Fruit fly (Drosophila melanogaster) whole organism, embryonic: Measurements from ENCODE around the gene Pdfr.

ENCODE experiments used
- Asciz ChIP-seq: fragments of 200-800 bp; sonication (Bioruptor generic); optimal IDR thresholded peaks from 2 replicates; lab custom pipeline; 2017; ENCODE audit warnings: missing biosample characterization, mild to moderate bottlenecking, missing genetic modification characterization, missing genetic modification reagents
- Atf6 ChIP-seq: fragments of 200-800 bp; sonication (Bioruptor generic); IDR thresholded peaks from 2 replicates; pipeline ENCODE4 v1.3.6; 2022; ENCODE audit warnings: missing biosample characterization, missing genetic modification characterization
- B-H1 ChIP-seq: fragments of 200-800 bp; sonication (Bioruptor generic); IDR thresholded peaks from 3 replicates; pipeline ENCODE4 v1.3.6; 2022; ENCODE audit warnings: missing biosample characterization, missing genetic modification characterization
- B-H2 ChIP-seq: fragments of 200-800 bp; sonication (Bioruptor generic); optimal IDR thresholded peaks from 2 replicates; lab custom pipeline; 2018; ENCODE audit warnings: missing biosample characterization, mild to moderate bottlenecking, missing genetic modification characterization
- CG10267 ChIP-seq: fragments of 200-800 bp; sonication (Bioruptor generic); optimal IDR thresholded peaks from 2 replicates; lab custom pipeline; 2018; ENCODE audit warnings: missing biosample characterization, mild to moderate bottlenecking, missing genetic modification characterization, moderate library complexity
- CG11247 ChIP-seq: fragments of 200-800 bp; sonication (Bioruptor generic); IDR thresholded peaks from 2 replicates; pipeline ENCODE4 v1.3.6; 2022; ENCODE audit warnings: missing biosample characterization, missing genetic modification characterization
- CG11696 ChIP-seq: fragments of 200-800 bp; sonication (Bioruptor generic); IDR thresholded peaks from 2 replicates; pipeline ENCODE4 v1.3.6; 2022; ENCODE audit warnings: missing biosample characterization, missing genetic modification characterization
- CG1233 ChIP-seq: fragments of 200-800 bp; sonication (Bioruptor generic); optimal IDR thresholded peaks from 4 replicates; lab custom pipeline; 2018; ENCODE audit warnings: missing biosample characterization, mild to moderate bottlenecking, missing genetic modification characterization
- CG12659 ChIP-seq: fragments of 200-800 bp; sonication (Bioruptor generic); optimal IDR thresholded peaks from 3 replicates; lab custom pipeline; 2017; ENCODE audit warnings: mild to moderate bottlenecking, missing biosample characterization, missing genetic modification reagents, missing genetic modification characterization
- CG12942 ChIP-seq: fragments of 200-800 bp; sonication (Bioruptor generic); optimal IDR thresholded peaks from 3 replicates; lab custom pipeline; 2016; ENCODE audit warnings: missing biosample characterization, missing genetic modification characterization
- CG1529 ChIP-seq: fragments of 200-800 bp; sonication (Bioruptor generic); optimal IDR thresholded peaks from 3 replicates; lab custom pipeline; 2018; ENCODE audit warnings: missing biosample characterization, missing genetic modification characterization
- CG1603 ChIP-seq: fragments of 200-800 bp; sonication (Bioruptor generic); optimal IDR thresholded peaks from 2 replicates; lab custom pipeline; 2019; ENCODE audit warnings: missing biosample characterization, mild to moderate bottlenecking, missing genetic modification characterization, moderate library complexity
- CG17186 ChIP-seq: fragments of 200-800 bp; sonication (Bioruptor generic); optimal IDR thresholded peaks from 3 replicates; lab custom pipeline; 2017; ENCODE audit warnings: missing biosample characterization, missing genetic modification reagents, missing genetic modification characterization
- CG18764 ChIP-seq: fragments of 200-800 bp; sonication (Bioruptor generic); optimal IDR thresholded peaks from 3 replicates; lab custom pipeline; 2016; ENCODE audit warnings: missing biosample characterization, missing genetic modification characterization
- CG30403 ChIP-seq: fragments of 200-800 bp; sonication (Bioruptor generic); optimal IDR thresholded peaks from 3 replicates; lab custom pipeline; 2016; ENCODE audit warnings: missing biosample characterization, missing genetic modification characterization
- CG31365 ChIP-seq: fragments of 200-800 bp; sonication (Bioruptor generic); optimal IDR thresholded peaks from 2 replicates; lab custom pipeline; 2018; ENCODE audit warnings: missing biosample characterization, mild to moderate bottlenecking, missing genetic modification characterization
- CG32532 ChIP-seq: fragments of 200-800 bp; sonication (Bioruptor generic); IDR thresholded peaks from 2 replicates; pipeline ENCODE4 v1.3.6; 2022; ENCODE audit warnings: missing biosample characterization, missing genetic modification characterization
- CG34224 ChIP-seq: fragments of 200-800 bp; sonication (Bioruptor generic); IDR thresholded peaks from 3 replicates; pipeline ENCODE4 v1.3.6; 2022; ENCODE audit warnings: missing biosample characterization, missing genetic modification characterization; ENCODE audit not compliant: partially characterized antibody
- CG3726 ChIP-seq: fragments of 200-800 bp; sonication (Bioruptor generic); IDR thresholded peaks from 3 replicates; pipeline ENCODE4, ENCODE4 v1.3.6; 2022; ENCODE audit warnings: missing biosample characterization, missing genetic modification characterization
- CG3847 ChIP-seq: fragments of 200-800 bp; sonication (Bioruptor generic); IDR thresholded peaks from 2 replicates; pipeline ENCODE4 v1.3.6; 2022; ENCODE audit warnings: missing biosample characterization, missing genetic modification characterization
- CG4282 ChIP-seq: fragments of 200-800 bp; sonication (Bioruptor generic); optimal IDR thresholded peaks from 2 replicates; lab custom pipeline; 2016; ENCODE audit warnings: missing biosample characterization, missing genetic modification characterization
- CG9727 ChIP-seq: fragments of 200-800 bp; sonication (Bioruptor generic); optimal IDR thresholded peaks from 3 replicates; lab custom pipeline; 2017; ENCODE audit warnings: missing biosample characterization, mild to moderate bottlenecking, missing genetic modification characterization
- Camta ChIP-seq: fragments of 200-800 bp; sonication (Bioruptor generic); optimal IDR thresholded peaks from 2 replicates; lab custom pipeline; 2016; ENCODE audit warnings: missing biosample characterization, missing genetic modification characterization
- D ChIP-seq, 2 experiments: fragments of 200-800 bp in 1 of 2; fragments of >200 bp in 1 of 2; sonication (Bioruptor generic) in 1 of 2; optimal IDR thresholded peaks; 2 replicates in 1 of 2; 3 replicates in 1 of 2; lab custom pipeline; 2017; ENCODE audit warnings: mild to moderate bottlenecking in 1 of 2, missing biosample characterization in 1 of 2, missing genetic modification characterization in 1 of 2, missing genetic modification reagents in 1 of 2
- HLH54F ChIP-seq: fragments of 200-800 bp; sonication (Bioruptor generic); optimal IDR thresholded peaks from 3 replicates; lab custom pipeline; 2016; ENCODE audit warnings: missing biosample characterization, missing genetic modification characterization
- Meics ChIP-seq: fragments of 200-800 bp; sonication (Bioruptor generic); optimal IDR thresholded peaks from 2 replicates; lab custom pipeline; 2017; ENCODE audit warnings: missing biosample characterization, mild to moderate bottlenecking, missing genetic modification characterization
- Myb ChIP-seq: fragments of 200-800 bp; sonication (Bioruptor generic); optimal IDR thresholded peaks from 2 replicates; lab custom pipeline; 2016; ENCODE audit warnings: missing biosample characterization, missing genetic modification characterization
- NC2α ChIP-seq: fragments of 200-800 bp; sonication (Bioruptor generic); optimal IDR thresholded peaks from 2 replicates; lab custom pipeline; 2016; ENCODE audit warnings: missing biosample characterization, missing genetic modification characterization
- Nf-YB ChIP-seq: fragments of 200-800 bp; sonication (Bioruptor generic); optimal IDR thresholded peaks from 3 replicates; lab custom pipeline; 2019; ENCODE audit warnings: missing biosample characterization, mild to moderate bottlenecking, missing genetic modification characterization, moderate library complexity
- Side ChIP-seq: fragments of 200-800 bp; sonication (Bioruptor generic); optimal IDR thresholded peaks from 2 replicates; lab custom pipeline; 2016; ENCODE audit warnings: missing biosample characterization, missing genetic modification characterization
- Sin3A ChIP-seq: fragments of >200 bp; optimal IDR thresholded peaks from 2 replicates; lab custom pipeline; 2018
- cg ChIP-seq: fragments of 200-800 bp; sonication (Bioruptor generic); optimal IDR thresholded peaks from 3 replicates; lab custom pipeline; 2019; ENCODE audit warnings: missing biosample characterization, mild to moderate bottlenecking, missing genetic modification characterization, moderate library complexity
- crol ChIP-seq: fragments of 200-800 bp; sonication (Bioruptor generic); IDR thresholded peaks from 2 replicates; pipeline ENCODE4 v1.3.6; 2022; ENCODE audit warnings: missing biosample characterization, missing genetic modification characterization
- dimm ChIP-seq: fragments of 200-800 bp; sonication (Bioruptor generic); IDR thresholded peaks from 2 replicates; pipeline ENCODE4 v1.3.6; 2022; ENCODE audit warnings: missing biosample characterization, missing genetic modification characterization
- disco-r ChIP-seq: fragments of 200-800 bp; sonication (Bioruptor generic); optimal IDR thresholded peaks from 2 replicates; lab custom pipeline; 2016; ENCODE audit warnings: missing biosample characterization, missing genetic modification characterization
- eyg ChIP-seq: fragments of 200-800 bp; sonication (Bioruptor generic); optimal IDR thresholded peaks from 3 replicates; lab custom pipeline; 2016; ENCODE audit warnings: missing biosample characterization, missing genetic modification characterization
- inv ChIP-seq: fragments of 200-800 bp; sonication (Bioruptor generic); IDR thresholded peaks from 2 replicates; pipeline ENCODE4 v1.3.6; 2022; ENCODE audit warnings: missing biosample characterization, missing genetic modification characterization; ENCODE audit not compliant: partially characterized antibody
- lab ChIP-seq: fragments of 200-800 bp; sonication (Bioruptor generic); optimal IDR thresholded peaks from 3 replicates; lab custom pipeline; 2017; ENCODE audit warnings: missing biosample characterization, missing genetic modification characterization, mild to moderate bottlenecking, moderate library complexity, missing genetic modification reagents
- phol ChIP-seq: fragments of 200-800 bp; sonication (Bioruptor generic); optimal IDR thresholded peaks from 3 replicates; lab custom pipeline; 2018; ENCODE audit warnings: missing biosample characterization, mild to moderate bottlenecking, missing genetic modification characterization, moderate library complexity
- pita ChIP-seq: fragments of 200-800 bp; sonication (Bioruptor generic); optimal IDR thresholded peaks from 2 replicates; lab custom pipeline; 2017; ENCODE audit warnings: missing biosample characterization, mild to moderate bottlenecking, missing genetic modification characterization
- pnt ChIP-seq: fragments of 200-800 bp; sonication (Bioruptor generic); optimal IDR thresholded peaks from 3 replicates; lab custom pipeline; 2016; ENCODE audit warnings: missing biosample characterization, missing genetic modification characterization
- prd ChIP-seq, 3 experiments: fragments of >200 bp in 2 of 3; fragments of 200-800 bp in 1 of 3; sonication (Bioruptor generic) in 1 of 3; optimal IDR thresholded peaks in 2 of 3; IDR thresholded peaks in 1 of 3; 2 replicates in 2 of 3; 3 replicates in 1 of 3; pipeline versions ENCODE4 v1.3.6 to Lab custom; 2017 to 2022; ENCODE audit warnings: missing biosample characterization in 1 of 3, missing genetic modification characterization in 1 of 3
- seq ChIP-seq: fragments of 200-800 bp; sonication (Bioruptor generic); IDR thresholded peaks from 2 replicates; pipeline ENCODE4 v1.3.6; 2022; ENCODE audit warnings: missing biosample characterization, missing genetic modification characterization
- slbo ChIP-seq: fragments of 200-800 bp; sonication (Bioruptor generic); IDR thresholded peaks from 2 replicates; pipeline ENCODE4 v1.3.6; 2022; ENCODE audit warnings: missing biosample characterization, missing genetic modification characterization
- tgo ChIP-seq: fragments of 200-800 bp; sonication (Bioruptor generic); IDR thresholded peaks from 3 replicates; pipeline ENCODE4 v1.3.6; 2022; ENCODE audit warnings: missing biosample characterization, missing genetic modification characterization
- tin ChIP-seq: fragments of 200-800 bp; sonication (Bioruptor generic); optimal IDR thresholded peaks from 3 replicates; lab custom pipeline; 2016; ENCODE audit warnings: missing biosample characterization, missing genetic modification characterization
- tna ChIP-seq: fragments of 200-800 bp; sonication (Bioruptor generic); IDR thresholded peaks from 2 replicates; pipeline ENCODE4 v1.3.6; 2022; ENCODE audit warnings: missing biosample characterization, missing genetic modification characterization; ENCODE audit not compliant: partially characterized antibody
- tx ChIP-seq: fragments of 200-800 bp; sonication (Bioruptor generic); optimal IDR thresholded peaks from 2 replicates; lab custom pipeline; 2016; ENCODE audit warnings: missing biosample characterization, missing genetic modification characterization
- vnd ChIP-seq: fragments of 200-800 bp; sonication (Bioruptor generic); IDR thresholded peaks from 3 replicates; pipeline ENCODE4 v1.3.6; 2022; ENCODE audit warnings: missing biosample characterization, missing genetic modification characterization; ENCODE audit not compliant: partially characterized antibody

Gene Pdfr

dm6 chrX:2533843-2534473, 18.0 kb upstream of the Pdfr start (continued):
- TF ChIP-seq Myb (GFP tag; lab: Kevin White, UChicago) (peak; percentile 36), D (optimal IDR thresholded peaks at IDR 0.05; lab: Kevin White, UChicago) (no peak), D (GFP tag; optimal IDR thresholded peaks at IDR 0.05; lab: Kevin White, UChicago) (no peak), NC2α (GFP tag; lab: Kevin White, UChicago) (no peak), CG1529 (GFP tag; lab: Kevin White, UChicago) (no peak), tin (peak; percentile 62), pnt (GFP tag; lab: Kevin White, UChicago) (peak; percentile 43), inv (GFP tag; lab: Robert Waterston, UW) (no peak), tx (peak; percentile 21), cg (GFP tag; lab: Kevin White, UChicago) (no peak), dimm (no peak), CG11696 (GFP tag; lab: Robert Waterston, UW) (peak; percentile 65), B-H1 (GFP tag; lab: Robert Waterston, UW) (peak; percentile 36; the same call in 2 of the 3 replicates), CG31365 (tag; lab: Kevin White, UChicago) (no peak), phol (tag; lab: Kevin White, UChicago) (peak; percentile 40), CG1603 (tag; lab: Kevin White, UChicago) (peak; percentile 76), Meics (GFP tag; lab: Kevin White, UChicago) (peak; percentile 94), CG3847 (peak; percentile 64), CG12942 (GFP tag; lab: Kevin White, UChicago) (peak; percentile 40), CG17186 (GFP tag; lab: Kevin White, UChicago) (no peak), tgo (GFP tag; lab: Robert Waterston, UW) (peak; percentile 71; the same call in 2 of the 3 replicates), Asciz (GFP tag; lab: Kevin White, UChicago) (no peak), CG30403 (GFP tag; lab: Kevin White, UChicago) (peak; percentile 59), CG1233 (no peak), B-H2 (GFP tag; lab: Kevin White, UChicago) (no peak), CG12659 (GFP tag; lab: Kevin White, UChicago) (peak; percentile 41), HLH54F (peak; percentile 30), slbo (peak; percentile 81), seq (GFP tag; lab: Robert Waterston, UW) (peak; percentile 21; the same call in 1 of the 2 replicates), pita (GFP tag; lab: Kevin White, UChicago) (no peak), CG32532 (GFP tag; lab: Robert Waterston, UW) (peak; percentile 77), CG11247 (GFP tag; lab: Robert Waterston, UW) (peak; percentile 32; the same call in 1 of the 2 replicates), lab (GFP tag; lab: Kevin White, UChicago) (peak; percentile 82), tna (GFP tag; lab: Robert Waterston, UW) (no peak), crol (GFP tag; lab: Robert Waterston, UW) (peak; percentile 23; the same call in 1 of the 2 replicates), Side (GFP tag; lab: Kevin White, UChicago) (peak; percentile 48), CG34224 (GFP tag; lab: Robert Waterston, UW) (no peak), CG10267 (no peak), CG9727 (GFP tag; lab: Kevin White, UChicago) (peak; percentile 45), Sin3A (lab: Kevin White, UChicago) (no peak), Camta (no peak), Nf-YB (no peak), CG18764 (GFP tag; lab: Kevin White, UChicago) (peak; percentile 22), eyg (GFP tag; lab: Kevin White, UChicago) (peak; percentile 49), CG3726 (GFP tag; lab: Robert Waterston, UW) (no peak), CG4282 (GFP tag; lab: Kevin White, UChicago) (no peak), Atf6 (peak; percentile 65), vnd (GFP tag; lab: Robert Waterston, UW) (no peak), prd (optimal IDR thresholded peaks at IDR 0.05; lab: Kevin White, UChicago) (no peak), prd (GFP tag; IDR thresholded peaks at IDR 0.05; lab: Robert Waterston, UW) (peak; percentile 79), disco-r (peak; percentile 3)
